Worm (Caenorhabditis elegans): ENCODE data around the gene emc-3.

Gene emc-3

ce11 chrIV:13386043-13386442, 4.3 kb upstream of the emc-3 start, which contains the start of the genes Y62E10A.20, Y62E10A.23 and mdt-9 (continued):
- TF ChIP-seq F16B12.6 (tag; optimal IDR thresholded peaks at IDR 0.05) (peak; percentile 19), fkh-4 (tag; optimal IDR thresholded peaks at IDR 0.05; ENCODE audit: borderline replicate concordance) (no peak), lin-14 (GFP tag; optimal IDR thresholded peaks at IDR 0.05) (peak; percentile 76), rnt-1 (tag; optimal IDR thresholded peaks at IDR 0.05) (peak; percentile 85), fkh-8 (tag; optimal IDR thresholded peaks at IDR 0.05) (peak; percentile 77), tbx-2 (tag; optimal IDR thresholded peaks at IDR 0.05) (peak; percentile 75), nhr-85 (tag) (peak; percentile 78), ztf-11 (tag; optimal IDR thresholded peaks at IDR 0.05) (peak in 1 of 2 experiments; percentile 47), grh-1 (GFP tag; IDR thresholded peaks at IDR 0.05) (0 out of 2 replicates have a peak, but pooled peaks have one; percentile 32), lir-3 (tag; optimal IDR thresholded peaks at IDR 0.05; ENCODE audit: poor library complexity) (peak; percentile 65), C04F5.9 (tag; optimal IDR thresholded peaks at IDR 0.05) (peak; percentile 24), nhr-90 (tag; optimal IDR thresholded peaks at IDR 0.05; ENCODE audit: poor library complexity) (peak; percentile 65), isw-1 (GFP tag; IDR thresholded peaks at IDR 0.05) (peak; percentile 59), dsc-1 (tag; optimal IDR thresholded peaks at IDR 0.05) (peak; percentile 78), nhr-84 (tag; optimal IDR thresholded peaks at IDR 0.05) (no peak), zip-4 (GFP tag; optimal IDR thresholded peaks at IDR 0.05) (no peak), ets-5 (GFP tag; IDR thresholded peaks at IDR 0.05) (no peak), unc-86 (tag; optimal IDR thresholded peaks at IDR 0.05) (peak; percentile 69), Y116A8C.19 (tag; optimal IDR thresholded peaks at IDR 0.05; ENCODE audit: borderline replicate concordance) (no peak), lin-39 (tag; optimal IDR thresholded peaks at IDR 0.05) (peak; percentile 58), unc-130 (tag; optimal IDR thresholded peaks at IDR 0.05) (peak; percentile 90), unc-30 (tag; optimal IDR thresholded peaks at IDR 0.05) (no peak), egl-13 (tag; optimal IDR thresholded peaks at IDR 0.05) (peak; percentile 31), sox-4 (tag; optimal IDR thresholded peaks at IDR 0.05) (peak; percentile 18), blmp-1 (tag; optimal IDR thresholded peaks at IDR 0.05) (peak; percentile 75), mab-9 (GFP tag; IDR thresholded peaks at IDR 0.05) (no peak), nhr-28 (tag; optimal IDR thresholded peaks at IDR 0.05) (no peak), nhr-76 (tag; optimal IDR thresholded peaks at IDR 0.05) (no peak), pqm-1 (tag; optimal IDR thresholded peaks at IDR 0.05) (no peak), sptf-1 (tag; optimal IDR thresholded peaks at IDR 0.05) (no peak), elt-2 (tag; optimal IDR thresholded peaks at IDR 0.05) (peak; percentile 12)

- no peak for TF ChIP-seq lin-13 (GFP tag; optimal IDR thresholded peaks at IDR 0.05)
- TF ChIP-seq snu-23 (GFP tag; optimal IDR thresholded peaks at IDR 0.05), result peak; percentile 42
- no peak for TF ChIP-seq fkh-4 (tag; optimal IDR thresholded peaks at IDR 0.05; ENCODE audit: borderline replicate concordance)
- peak; percentile 17 for TF ChIP-seq nhr-47 (tag; optimal IDR thresholded peaks at IDR 0.05)
- no peak for TF ChIP-seq C16A3.4 (tag; optimal IDR thresholded peaks at IDR 0.05)
- TF ChIP-seq aha-1 (tag; optimal IDR thresholded peaks at IDR 0.05), result no peak
- no peak for TF ChIP-seq snpc-4 (tag; optimal IDR thresholded peaks at IDR 0.05)
- TF ChIP-seq C34B4.2 (tag; optimal IDR thresholded peaks at IDR 0.05), result no peak
- peak; percentile 1 to 23 for TF ChIP-seq lsy-2 (tag; optimal IDR thresholded peaks at IDR 0.05)
- no peak for TF ChIP-seq hpl-2 (GFP tag; optimal IDR thresholded peaks at IDR 0.05)
- TF ChIP-seq ets-5 (GFP tag; IDR thresholded peaks at IDR 0.05), result no peak
- TF ChIP-seq efl-1 (optimal IDR thresholded peaks at IDR 0.05), result peak; percentile 19 to 28
- peak in 1 of 2 experiments; percentile 9 for TF ChIP-seq efl-1 (GFP tag; optimal IDR thresholded peaks at IDR 0.05 in 1 of 2)
- TF ChIP-seq dpl-1 (GFP tag; optimal IDR thresholded peaks at IDR 0.05), result no peak
- TF ChIP-seq rnt-1 (tag; optimal IDR thresholded peaks at IDR 0.05), result no peak
- no peak for TF ChIP-seq ztf-4 (tag; optimal IDR thresholded peaks at IDR 0.05)
- TF ChIP-seq fkh-8 (tag; optimal IDR thresholded peaks at IDR 0.05), result peak; percentile 26
- peak in 2 of 3 experiments; percentile 22 to 43 for TF ChIP-seq ceh-82 (tag; optimal IDR thresholded peaks at IDR 0.05)
- TF ChIP-seq mef-2 (tag; optimal IDR thresholded peaks at IDR 0.05), result no peak
- TF ChIP-seq swsn-7 (tag; optimal IDR thresholded peaks at IDR 0.05), result peak; percentile 18
- peak; percentile 14 for TF ChIP-seq xbp-1 (tag; optimal IDR thresholded peaks at IDR 0.05)
- TF ChIP-seq nhr-84 (tag; optimal IDR thresholded peaks at IDR 0.05), result no peak
- TF ChIP-seq elt-3 (tag; optimal IDR thresholded peaks at IDR 0.05), result no peak
- no peak for TF ChIP-seq ceh-63 (GFP tag; optimal IDR thresholded peaks at IDR 0.05)
- TF ChIP-seq lin-14 (GFP tag; optimal IDR thresholded peaks at IDR 0.05), result no peak
- TF ChIP-seq zag-1 (tag; optimal IDR thresholded peaks at IDR 0.05), result no peak
- no peak for TF ChIP-seq nhr-28 (tag; optimal IDR thresholded peaks at IDR 0.05)
- TF ChIP-seq nhr-71 (tag; optimal IDR thresholded peaks at IDR 0.05), result peak; percentile 27
These were observed 2.2 kb upstream of the emc-3 start, which contains the start of gene rab-19 for ce11 chrIV:13383763-13384436. rab-19 (minus strand) TSS chrIV:13384386.

Data from whole organism, L1 larva.